Fruit fly (Drosophila melanogaster) whole organism, embryonic: ENCODE results near the gene Vm26Ac.

Source experiments
- Atf6 ChIP-seq: fragments of 200-800 bp; sonication (Bioruptor generic); IDR thresholded peaks from 2 replicates; pipeline ENCODE4 v1.3.6; 2022; ENCODE audit warnings: missing biosample characterization, missing genetic modification characterization
- CG10209 ChIP-seq: fragments of 200-800 bp; sonication (Bioruptor generic); optimal IDR thresholded peaks from 3 replicates; lab custom pipeline; 2017; ENCODE audit warnings: missing biosample characterization, mild to moderate bottlenecking, missing genetic modification characterization, missing genetic modification reagents
- CG10274 ChIP-seq: fragments of 200-800 bp; sonication (Bioruptor generic); optimal IDR thresholded peaks from 3 replicates; lab custom pipeline; 2017; ENCODE audit warnings: missing biosample characterization, mild to moderate bottlenecking, missing genetic modification characterization
- CG10462 ChIP-seq: fragments of 200-800 bp; sonication (Bioruptor generic); optimal IDR thresholded peaks from 2 replicates; lab custom pipeline; 2016; ENCODE audit warnings: missing biosample characterization, missing genetic modification characterization
- CG12155 ChIP-seq: fragments of 200-800 bp; sonication (Bioruptor generic); optimal IDR thresholded peaks from 3 replicates; lab custom pipeline; 2016; ENCODE audit warnings: missing biosample characterization, missing genetic modification characterization
- CG12942 ChIP-seq: fragments of 200-800 bp; sonication (Bioruptor generic); optimal IDR thresholded peaks from 3 replicates; lab custom pipeline; 2016; ENCODE audit warnings: missing biosample characterization, missing genetic modification characterization
- CG13624 ChIP-seq: fragments of 200-800 bp; sonication (Bioruptor generic); optimal IDR thresholded peaks from 2 replicates; lab custom pipeline; 2016; ENCODE audit warnings: missing biosample characterization, missing genetic modification characterization
- CG14441 ChIP-seq: fragments of 200-800 bp; sonication (Bioruptor generic); IDR thresholded peaks from 2 replicates; pipeline ENCODE4 v1.3.6; 2022; ENCODE audit warnings: missing biosample characterization, missing genetic modification characterization
- CG14710 ChIP-seq: fragments of 200-800 bp; sonication (Bioruptor generic); optimal IDR thresholded peaks from 3 replicates; lab custom pipeline; 2019; ENCODE audit warnings: missing biosample characterization, mild to moderate bottlenecking, missing genetic modification characterization, moderate library complexity
- CG15269 ChIP-seq: fragments of 200-800 bp; sonication (Bioruptor generic); optimal IDR thresholded peaks from 2 replicates; lab custom pipeline; 2018; ENCODE audit warnings: missing biosample characterization, mild to moderate bottlenecking, missing genetic modification characterization, moderate library complexity
- CG15479 ChIP-seq: fragments of 200-800 bp; sonication (Bioruptor generic); optimal IDR thresholded peaks from 3 replicates; lab custom pipeline; 2019; ENCODE audit warnings: missing biosample characterization, mild to moderate bottlenecking, missing genetic modification characterization, moderate library complexity
- CG16779 ChIP-seq: fragments of 200-800 bp; sonication (Bioruptor generic); IDR thresholded peaks from 2 replicates; pipeline ENCODE4 v1.3.6; 2022; ENCODE audit warnings: missing biosample characterization, missing genetic modification characterization
- CG2120 ChIP-seq: fragments of 200-800 bp; sonication (Bioruptor generic); optimal IDR thresholded peaks from 3 replicates; lab custom pipeline; 2016; ENCODE audit warnings: missing biosample characterization, missing genetic modification characterization
- CG30431 ChIP-seq: fragments of 200-800 bp; sonication (Bioruptor generic); optimal IDR thresholded peaks from 2 replicates; lab custom pipeline; 2017; ENCODE audit warnings: missing biosample characterization, missing genetic modification characterization
- CG42726 ChIP-seq: fragments of 200-800 bp; sonication (Bioruptor generic); IDR thresholded peaks from 2 replicates; pipeline ENCODE4 v1.3.6; 2022; ENCODE audit warnings: missing biosample characterization, missing genetic modification characterization; ENCODE audit not compliant: partially characterized antibody
- CG4707 ChIP-seq: fragments of 200-800 bp; sonication (Bioruptor generic); optimal IDR thresholded peaks from 2 replicates; lab custom pipeline; 2018; ENCODE audit warnings: missing biosample characterization, mild to moderate bottlenecking, missing genetic modification characterization, moderate library complexity
- CG6683 ChIP-seq: fragments of 200-800 bp; sonication (Bioruptor generic); optimal IDR thresholded peaks from 2 replicates; lab custom pipeline; 2017; ENCODE audit warnings: missing biosample characterization, mild to moderate bottlenecking, missing genetic modification characterization, missing genetic modification reagents
- CG8089 ChIP-seq: fragments of 200-800 bp; sonication (Bioruptor generic); optimal IDR thresholded peaks from 3 replicates; lab custom pipeline; 2016; ENCODE audit warnings: missing biosample characterization, missing genetic modification characterization
- CG8359 ChIP-seq: fragments of 200-800 bp; sonication (Bioruptor generic); optimal IDR thresholded peaks from 2 replicates; lab custom pipeline; 2017; ENCODE audit warnings: missing biosample characterization, mild to moderate bottlenecking, missing genetic modification characterization, borderline replicate concordance
- CG8944 ChIP-seq: fragments of 200-800 bp; sonication (Bioruptor generic); optimal IDR thresholded peaks from 3 replicates; lab custom pipeline; 2016; ENCODE audit warnings: missing biosample characterization, missing genetic modification characterization
- CG9437 ChIP-seq: fragments of 200-800 bp; sonication (Bioruptor generic); optimal IDR thresholded peaks from 2 replicates; lab custom pipeline; 2018; ENCODE audit warnings: missing biosample characterization, mild to moderate bottlenecking, missing genetic modification characterization
- D19B ChIP-seq: fragments of 200-800 bp; sonication (Bioruptor generic); optimal IDR thresholded peaks from 2 replicates; lab custom pipeline; 2017; ENCODE audit warnings: missing biosample characterization, mild to moderate bottlenecking, missing genetic modification characterization
- Dad ChIP-seq: fragments of 200-800 bp; sonication (Bioruptor generic); optimal IDR thresholded peaks from 3 replicates; lab custom pipeline; 2016; ENCODE audit warnings: missing biosample characterization, missing genetic modification characterization
- Gsc ChIP-seq: fragments of 200-800 bp; sonication (Bioruptor generic); IDR thresholded peaks from 2 replicates; pipeline ENCODE4 v1.3.6; 2022; ENCODE audit warnings: missing biosample characterization, missing genetic modification characterization
- Hmx ChIP-seq: fragments of 200-800 bp; sonication (Bioruptor generic); optimal IDR thresholded peaks from 2 replicates; lab custom pipeline; 2016; ENCODE audit warnings: missing biosample characterization, missing genetic modification characterization
- Hr39 ChIP-seq: fragments of >200 bp; optimal IDR thresholded peaks from 2 replicates; lab custom pipeline; 2017
- MTF-1 ChIP-seq: fragments of 200-800 bp; sonication (Bioruptor generic); optimal IDR thresholded peaks from 2 replicates; lab custom pipeline; 2018; ENCODE audit warnings: missing biosample characterization, mild to moderate bottlenecking, missing genetic modification characterization, borderline replicate concordance
- Med ChIP-seq: fragments of 200-800 bp; sonication (Bioruptor generic); peaks from one replicate; lab custom pipeline; 2016; ENCODE audit warnings: missing biosample characterization, missing genetic modification characterization, mild to moderate bottlenecking, inconsistent platforms, moderate library complexity
- Oli ChIP-seq: fragments of 200-800 bp; sonication (Bioruptor generic); optimal IDR thresholded peaks from 2 replicates; lab custom pipeline; 2018; ENCODE audit warnings: missing biosample characterization, mild to moderate bottlenecking, missing genetic modification characterization, moderate library complexity
- Ravus ChIP-seq: fragments of 200-800 bp; sonication (Bioruptor generic); IDR thresholded peaks from 2 replicates; pipeline ENCODE4 v1.3.6; 2022; ENCODE audit warnings: missing biosample characterization, missing genetic modification characterization
- Tbp ChIP-seq: fragments of >200 bp; optimal IDR thresholded peaks from 2 replicates; lab custom pipeline; 2018; ENCODE audit warnings: missing biosample characterization, missing genetic modification characterization
- amos ChIP-seq: fragments of 200-800 bp; sonication (Bioruptor generic); IDR thresholded peaks from 2 replicates; pipeline ENCODE4 v1.3.6; 2022; ENCODE audit warnings: missing biosample characterization, missing genetic modification characterization; ENCODE audit not compliant: partially characterized antibody
- cg ChIP-seq: fragments of 200-800 bp; sonication (Bioruptor generic); optimal IDR thresholded peaks from 3 replicates; lab custom pipeline; 2019; ENCODE audit warnings: missing biosample characterization, mild to moderate bottlenecking, missing genetic modification characterization, moderate library complexity
- exex ChIP-seq: fragments of 200-800 bp; sonication (Bioruptor generic); optimal IDR thresholded peaks from 4 replicates; lab custom pipeline; 2018; ENCODE audit warnings: missing biosample characterization, mild to moderate bottlenecking, missing genetic modification characterization, moderate library complexity
- hkb ChIP-seq, 2 experiments: fragments of 200-800 bp in 1 of 2; fragments of >200 bp in 1 of 2; sonication (Bioruptor generic) in 1 of 2; IDR thresholded peaks in 1 of 2; optimal IDR thresholded peaks in 1 of 2; 2 replicates each; pipeline versions ENCODE4 v1.3.6 to Lab custom; 2017 to 2022; ENCODE audit warnings: missing biosample characterization in 1 of 2, missing genetic modification characterization in 1 of 2
- ken ChIP-seq: fragments of 200-800 bp; sonication (Bioruptor generic); IDR thresholded peaks from 3 replicates; pipeline ENCODE4 v1.3.6; 2022; ENCODE audit warnings: missing biosample characterization, missing genetic modification characterization
- knrl ChIP-seq: fragments of 200-800 bp; sonication (Bioruptor generic); IDR thresholded peaks from 3 replicates; pipeline ENCODE4 v1.3.6; 2022; ENCODE audit warnings: missing biosample characterization, missing genetic modification characterization; ENCODE audit not compliant: partially characterized antibody
- mld ChIP-seq: fragments of 200-800 bp; sonication (Bioruptor generic); IDR thresholded peaks from 3 replicates; pipeline ENCODE4 v1.3.6; 2022; ENCODE audit warnings: missing biosample characterization, missing genetic modification characterization; ENCODE audit not compliant: partially characterized antibody
- nerfin-1 ChIP-seq: fragments of 200-800 bp; sonication (Bioruptor generic); optimal IDR thresholded peaks from 3 replicates; lab custom pipeline; 2019; ENCODE audit warnings: missing biosample characterization, mild to moderate bottlenecking, missing genetic modification characterization, moderate library complexity
- pho ChIP-seq: fragments of 200-800 bp; sonication (Bioruptor generic); optimal IDR thresholded peaks from 2 replicates; lab custom pipeline; 2016; ENCODE audit warnings: missing biosample characterization, missing genetic modification characterization
- phol ChIP-seq: fragments of 200-800 bp; sonication (Bioruptor generic); optimal IDR thresholded peaks from 3 replicates; lab custom pipeline; 2018; ENCODE audit warnings: missing biosample characterization, mild to moderate bottlenecking, missing genetic modification characterization, moderate library complexity
- repo ChIP-seq: fragments of 200-800 bp; sonication (Bioruptor generic); optimal IDR thresholded peaks from 2 replicates; lab custom pipeline; 2016; ENCODE audit warnings: missing biosample characterization, missing genetic modification characterization
- schlank ChIP-seq: fragments of 200-800 bp; sonication (Bioruptor generic); optimal IDR thresholded peaks from 2 replicates; lab custom pipeline; 2018; ENCODE audit warnings: missing biosample characterization, mild to moderate bottlenecking, missing genetic modification characterization
- sens ChIP-seq: fragments of 200-800 bp; sonication (Bioruptor generic); peaks from one replicate; lab custom pipeline; 2016; ENCODE audit warnings: missing biosample characterization, missing genetic modification characterization
- sima ChIP-seq: fragments of 200-800 bp; sonication (Bioruptor generic); optimal IDR thresholded peaks from 2 replicates; lab custom pipeline; 2016; ENCODE audit warnings: missing biosample characterization, missing genetic modification characterization
- slou ChIP-seq: fragments of 200-800 bp; sonication (Bioruptor generic); optimal IDR thresholded peaks from 3 replicates; lab custom pipeline; 2016; ENCODE audit warnings: missing biosample characterization, missing genetic modification characterization
- stwl ChIP-seq: fragments of 200-800 bp; sonication (Bioruptor generic); optimal IDR thresholded peaks from 3 replicates; lab custom pipeline; 2018; ENCODE audit warnings: missing biosample characterization, mild to moderate bottlenecking, missing genetic modification characterization, moderate library complexity
- trh ChIP-seq: fragments of 200-800 bp; sonication (Bioruptor generic); optimal IDR thresholded peaks from 2 replicates; lab custom pipeline; 2016; ENCODE audit warnings: missing biosample characterization, missing genetic modification characterization
- zen2 ChIP-seq: fragments of 200-800 bp; sonication (Bioruptor generic); IDR thresholded peaks from 3 replicates; pipeline ENCODE4 v1.3.6; 2022; ENCODE audit warnings: missing biosample characterization, missing genetic modification characterization; ENCODE audit not compliant: partially characterized antibody
- zf30C ChIP-seq: fragments of 200-800 bp; sonication (Bioruptor generic); optimal IDR thresholded peaks from 3 replicates; lab custom pipeline; 2018; ENCODE audit warnings: missing biosample characterization, mild to moderate bottlenecking, missing genetic modification characterization

Vm26Ac gene

DNA sequence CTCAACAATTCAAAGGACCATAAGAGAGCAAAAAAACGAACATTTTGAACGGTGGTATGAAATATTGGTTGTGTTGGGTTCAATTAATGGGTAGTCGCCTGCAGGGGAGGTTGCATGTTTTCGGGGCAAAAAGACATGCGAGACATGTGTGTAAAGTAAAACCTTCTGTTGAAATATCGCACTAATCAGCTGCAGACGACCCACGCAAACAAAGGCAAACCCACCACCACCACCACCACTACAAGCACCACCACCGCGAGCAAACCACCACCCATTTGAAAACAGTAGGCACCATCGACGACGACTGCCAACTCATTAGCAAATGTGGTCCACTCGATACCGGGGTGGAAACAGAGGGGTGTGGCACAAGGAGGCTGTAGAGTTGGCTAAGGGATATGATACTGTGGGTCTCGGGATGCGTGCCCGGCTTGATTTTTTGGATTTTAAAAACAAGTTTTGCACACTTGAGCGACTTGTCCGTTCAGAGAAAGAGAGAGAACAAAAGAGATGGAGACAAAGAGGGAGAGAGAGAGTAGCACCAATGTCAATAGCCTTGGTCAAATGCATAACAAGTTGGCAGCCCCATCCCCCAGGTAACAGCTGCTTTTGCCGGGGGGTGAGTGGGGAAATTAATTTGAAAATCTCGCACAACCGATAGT lies 18.8 kb upstream of the Vm26Ac start (continued):
- no peak for TF ChIP-seq slou
- TF ChIP-seq CG12942 (GFP tag; lab: Kevin White, UChicago): no peak
- TF ChIP-seq MTF-1 (GFP tag; lab: Kevin White, UChicago): no peak
- no peak for TF ChIP-seq stwl (tag; lab: Kevin White, UChicago)
- no peak for TF ChIP-seq Hr39
- no peak for TF ChIP-seq CG30431 (GFP tag; lab: Kevin White, UChicago)
- TF ChIP-seq pho (GFP tag; lab: Kevin White, UChicago): peak; percentile 19
- no peak for TF ChIP-seq CG16779 (GFP tag; lab: Robert Waterston, UW)
- no peak for TF ChIP-seq phol (tag; lab: Kevin White, UChicago)
- no peak for TF ChIP-seq Atf6 (GFP tag; lab: Robert Waterston, UW)
- TF ChIP-seq zen2 (GFP tag; lab: Robert Waterston, UW): no peak
- TF ChIP-seq Dad (GFP tag; lab: Kevin White, UChicago): no peak
- no peak for TF ChIP-seq CG12155
- no peak for TF ChIP-seq CG13624 (GFP tag; lab: Kevin White, UChicago)
- TF ChIP-seq zf30C: no peak
- TF ChIP-seq Gsc (GFP tag; lab: Robert Waterston, UW): no peak
- TF ChIP-seq CG8359 (GFP tag; lab: Kevin White, UChicago): no peak
- TF ChIP-seq nerfin-1 (tag; lab: Kevin White, UChicago): no peak
- TF ChIP-seq CG10462 (GFP tag; lab: Kevin White, UChicago): no peak
- peak; percentile 74 for TF ChIP-seq sens (GFP tag; lab: Kevin White, UChicago)
- TF ChIP-seq CG10274: peak; percentile 11
- TF ChIP-seq CG42726 (GFP tag; lab: Robert Waterston, UW): no peak
- TF ChIP-seq cg: peak; percentile 36
- no peak for TF ChIP-seq knrl (GFP tag; lab: Robert Waterston, UW)
- TF ChIP-seq D19B (GFP tag; lab: Kevin White, UChicago): no peak
- no peak for TF ChIP-seq repo
- TF ChIP-seq Med: peak; percentile 86
- TF ChIP-seq exex (tag; lab: Kevin White, UChicago): peak; percentile 42
- TF ChIP-seq CG8944 (GFP tag; lab: Kevin White, UChicago): no peak
- no peak for TF ChIP-seq CG14441 (GFP tag; lab: Robert Waterston, UW)
- TF ChIP-seq CG8089 (GFP tag; lab: Kevin White, UChicago): no peak
- no peak for TF ChIP-seq CG9437 (GFP tag; lab: Kevin White, UChicago)
- no peak for TF ChIP-seq schlank (tag; lab: Kevin White, UChicago)
- TF ChIP-seq Hmx: no peak
- no peak for TF ChIP-seq Ravus (GFP tag; lab: Robert Waterston, UW)
- peak; percentile 5 for TF ChIP-seq CG10209
- peak; percentile 4 for TF ChIP-seq CG2120 (GFP tag; lab: Kevin White, UChicago)
- no peak for TF ChIP-seq CG15479 (GFP tag; lab: Kevin White, UChicago)
- no peak for TF ChIP-seq ken (GFP tag; lab: Robert Waterston, UW)
- TF ChIP-seq CG14710: no peak
- TF ChIP-seq CG15269: no peak
- no peak for TF ChIP-seq amos (GFP tag; lab: Robert Waterston, UW)
- TF ChIP-seq trh: no peak
- TF ChIP-seq Tbp (GFP tag; lab: Kevin White, UChicago): no peak
- no peak for TF ChIP-seq CG4707 (GFP tag; lab: Kevin White, UChicago)
- TF ChIP-seq CG6683 (GFP tag; lab: Kevin White, UChicago): peak; percentile 35
- TF ChIP-seq Oli (tag; lab: Kevin White, UChicago): no peak
- no peak for TF ChIP-seq sima
- TF ChIP-seq hkb (optimal IDR thresholded peaks at IDR 0.05; lab: Kevin White, UChicago): no peak
- TF ChIP-seq hkb (GFP tag; IDR thresholded peaks at IDR 0.05; lab: Robert Waterston, UW): no peak
- TF ChIP-seq mld: no peak
